Worm (Caenorhabditis elegans): ENCODE measurements around the gene snb-5.

- TF ChIP-seq tbx-2 (tag; optimal IDR thresholded peaks at IDR 0.05) = no peak
- no peak for TF ChIP-seq egl-27 (tag; optimal IDR thresholded peaks at IDR 0.05)
- no peak for TF ChIP-seq nhr-12 (tag; optimal IDR thresholded peaks at IDR 0.05)
- TF ChIP-seq ztf-4 (tag; optimal IDR thresholded peaks at IDR 0.05) = no peak
- no peak for TF ChIP-seq fkh-10 (GFP tag; optimal IDR thresholded peaks at IDR 0.05)
- TF ChIP-seq unc-62 (GFP tag; optimal IDR thresholded peaks at IDR 0.05) = no peak
- TF ChIP-seq ztf-11 (tag; optimal IDR thresholded peaks at IDR 0.05) = no peak
- no peak for TF ChIP-seq nhr-11 (tag; optimal IDR thresholded peaks at IDR 0.05)
- TF ChIP-seq elt-2 (tag; optimal IDR thresholded peaks at IDR 0.05) = no peak
- TF ChIP-seq aly-2 (tag; optimal IDR thresholded peaks at IDR 0.05) = no peak
- TF ChIP-seq nhr-76 (tag; optimal IDR thresholded peaks at IDR 0.05) = no peak
Measured at ce11 chrIII:8202754-8203153, at the start of gene snb-5.
